Fruit fly (Drosophila melanogaster) whole organism, embryonic: Measurements from ENCODE around the gene ppk23.

ENCODE experiments used
- Atf6 ChIP-seq: fragments of 200-800 bp; sonication (Bioruptor generic); IDR thresholded peaks from 2 replicates; pipeline ENCODE4 v1.3.6; 2022; ENCODE audit warnings: missing biosample characterization, missing genetic modification characterization
- Bteb2 ChIP-seq: fragments of 200-800 bp; sonication (Bioruptor generic); optimal IDR thresholded peaks from 2 replicates; lab custom pipeline; 2016; ENCODE audit warnings: missing biosample characterization, missing genetic modification characterization
- CG11085 ChIP-seq: fragments of 200-800 bp; sonication (Bioruptor generic); IDR thresholded peaks from 2 replicates; pipeline ENCODE4 v1.3.6; 2022; ENCODE audit warnings: missing biosample characterization, missing genetic modification characterization
- CG11696 ChIP-seq: fragments of 200-800 bp; sonication (Bioruptor generic); IDR thresholded peaks from 2 replicates; pipeline ENCODE4 v1.3.6; 2022; ENCODE audit warnings: missing biosample characterization, missing genetic modification characterization
- CG12942 ChIP-seq: fragments of 200-800 bp; sonication (Bioruptor generic); optimal IDR thresholded peaks from 3 replicates; lab custom pipeline; 2016; ENCODE audit warnings: missing biosample characterization, missing genetic modification characterization
- CG13287 ChIP-seq: fragments of 200-800 bp; sonication (Bioruptor generic); IDR thresholded peaks from 2 replicates; pipeline ENCODE4 v1.3.6; 2022; ENCODE audit warnings: missing biosample characterization, missing genetic modification characterization; ENCODE audit not compliant: partially characterized antibody
- CG13894 ChIP-seq: fragments of 200-800 bp; sonication (Bioruptor generic); optimal IDR thresholded peaks from 3 replicates; lab custom pipeline; 2018; ENCODE audit warnings: missing biosample characterization, mild to moderate bottlenecking, missing genetic modification characterization, moderate library complexity
- CG14050 ChIP-seq: fragments of 200-800 bp; sonication (Bioruptor generic); IDR thresholded peaks from 3 replicates; pipeline ENCODE4 v1.3.6; 2022; ENCODE audit warnings: missing biosample characterization, missing genetic modification characterization
- CG17385 ChIP-seq: fragments of 200-800 bp; sonication (Bioruptor generic); optimal IDR thresholded peaks from 3 replicates; lab custom pipeline; 2018; ENCODE audit warnings: missing biosample characterization, mild to moderate bottlenecking, missing genetic modification characterization
- CG18262 ChIP-seq: fragments of 200-800 bp; optimal IDR thresholded peaks from 3 replicates; lab custom pipeline; 2019; ENCODE audit warnings: missing biosample characterization, mild to moderate bottlenecking, missing genetic modification characterization, moderate library complexity
- CG18619 ChIP-seq: fragments of 200-800 bp; sonication (Bioruptor generic); optimal IDR thresholded peaks from 3 replicates; lab custom pipeline; 2017; ENCODE audit warnings: missing biosample characterization, mild to moderate bottlenecking, missing genetic modification characterization
- CG30431 ChIP-seq: fragments of 200-800 bp; sonication (Bioruptor generic); optimal IDR thresholded peaks from 2 replicates; lab custom pipeline; 2017; ENCODE audit warnings: missing biosample characterization, missing genetic modification characterization
- CG31441 ChIP-seq: fragments of 200-800 bp; sonication (Bioruptor generic); IDR thresholded peaks from 2 replicates; pipeline ENCODE4 v1.3.6; 2022; ENCODE audit warnings: missing biosample characterization, missing genetic modification characterization
- CG32772 ChIP-seq: fragments of 200-800 bp; sonication (Bioruptor generic); IDR thresholded peaks from 2 replicates; pipeline ENCODE4 v1.3.6; 2022; ENCODE audit warnings: missing biosample characterization, missing genetic modification characterization
- CG33557 ChIP-seq: fragments of 200-800 bp; sonication (Bioruptor generic); optimal IDR thresholded peaks from 2 replicates; lab custom pipeline; 2019; ENCODE audit warnings: missing biosample characterization, mild to moderate bottlenecking, missing genetic modification characterization, moderate library complexity
- CG3407 ChIP-seq: fragments of 200-800 bp; sonication (Bioruptor generic); optimal IDR thresholded peaks from 2 replicates; lab custom pipeline; 2018; ENCODE audit warnings: missing biosample characterization, mild to moderate bottlenecking, missing genetic modification characterization
- CG5953 ChIP-seq: fragments of 200-800 bp; sonication (Bioruptor generic); IDR thresholded peaks from 2 replicates; pipeline ENCODE4 v1.3.6; 2022; ENCODE audit warnings: missing biosample characterization, missing genetic modification characterization
- CG7745 ChIP-seq: fragments of 200-800 bp; sonication (Bioruptor generic); optimal IDR thresholded peaks from 2 replicates; lab custom pipeline; 2018; ENCODE audit warnings: missing biosample characterization, mild to moderate bottlenecking, missing genetic modification characterization, moderate library complexity
- CG9609 ChIP-seq: fragments of 200-800 bp; sonication (Bioruptor generic); optimal IDR thresholded peaks from 3 replicates; lab custom pipeline; 2016; ENCODE audit warnings: missing biosample characterization, missing genetic modification characterization
- CG9876 ChIP-seq: fragments of 200-800 bp; sonication (Bioruptor generic); optimal IDR thresholded peaks from 2 replicates; lab custom pipeline; 2016; ENCODE audit warnings: missing biosample characterization, missing genetic modification characterization
- Dad ChIP-seq: fragments of 200-800 bp; sonication (Bioruptor generic); optimal IDR thresholded peaks from 3 replicates; lab custom pipeline; 2016; ENCODE audit warnings: missing biosample characterization, missing genetic modification characterization
- Dfd ChIP-seq, 2 experiments: fragments of >200 bp; optimal IDR thresholded peaks; 2 replicates each; lab custom pipeline; 2017; ENCODE audit warnings: missing biosample characterization in 2 of 2, missing genetic modification characterization in 2 of 2
- Dip3 ChIP-seq: fragments of 200-800 bp; sonication (Bioruptor generic); optimal IDR thresholded peaks from 3 replicates; lab custom pipeline; 2016; ENCODE audit warnings: missing biosample characterization, missing genetic modification characterization
- E2f2 ChIP-seq: fragments of 200-800 bp; sonication (Bioruptor generic); IDR thresholded peaks from 2 replicates; pipeline ENCODE4 v1.3.6; 2022; ENCODE audit warnings: missing biosample characterization, missing genetic modification characterization
- Fer1 ChIP-seq: fragments of 200-800 bp; sonication (Bioruptor generic); optimal IDR thresholded peaks from 2 replicates; lab custom pipeline; 2017; ENCODE audit warnings: missing biosample characterization, mild to moderate bottlenecking, missing genetic modification characterization
- Fer3 ChIP-seq: fragments of 200-800 bp; sonication (Bioruptor generic); optimal IDR thresholded peaks from 2 replicates; lab custom pipeline; 2018; ENCODE audit warnings: missing biosample characterization, mild to moderate bottlenecking, missing genetic modification characterization, moderate library complexity
- H2.0 ChIP-seq: fragments of 200-800 bp; sonication (Bioruptor generic); IDR thresholded peaks from 2 replicates; pipeline ENCODE4 v1.3.6; 2022; ENCODE audit warnings: missing biosample characterization, missing genetic modification characterization
- HLH3B ChIP-seq: fragments of 200-800 bp; sonication (Bioruptor generic); IDR thresholded peaks from 2 replicates; pipeline ENCODE4 v1.3.6; 2022; ENCODE audit warnings: missing biosample characterization, missing genetic modification characterization
- Lpt ChIP-seq: fragments of >200 bp; optimal IDR thresholded peaks from 2 replicates; lab custom pipeline; 2018; ENCODE audit warnings: missing biosample characterization, missing genetic modification characterization
- NFAT ChIP-seq: fragments of 200-800 bp; sonication (Bioruptor generic); IDR thresholded peaks from 2 replicates; pipeline ENCODE4 v1.3.6; 2022; ENCODE audit warnings: missing biosample characterization, missing genetic modification characterization
- NK7.1 ChIP-seq: fragments of 200-800 bp; sonication (Bioruptor generic); optimal IDR thresholded peaks from 3 replicates; lab custom pipeline; 2016; ENCODE audit warnings: missing biosample characterization, missing genetic modification characterization
- Nf-YC ChIP-seq: fragments of 200-800 bp; optimal IDR thresholded peaks from 3 replicates; lab custom pipeline; 2019; ENCODE audit warnings: missing biosample characterization, mild to moderate bottlenecking, missing genetic modification characterization, moderate library complexity
- PHDP ChIP-seq: fragments of 200-800 bp; sonication (Bioruptor generic); optimal IDR thresholded peaks from 3 replicates; lab custom pipeline; 2018; ENCODE audit warnings: missing biosample characterization, mild to moderate bottlenecking, missing genetic modification characterization, moderate library complexity
- Sox102F ChIP-seq: fragments of 200-800 bp; sonication (Bioruptor generic); optimal IDR thresholded peaks from 2 replicates; lab custom pipeline; 2018; ENCODE audit warnings: missing biosample characterization, mild to moderate bottlenecking, missing genetic modification characterization, moderate library complexity
- Spps ChIP-seq: fragments of 200-800 bp; sonication (Bioruptor generic); optimal IDR thresholded peaks from 2 replicates; lab custom pipeline; 2018; ENCODE audit warnings: missing biosample characterization, mild to moderate bottlenecking, missing genetic modification characterization
- bigmax ChIP-seq: fragments of 200-800 bp; sonication (Bioruptor generic); optimal IDR thresholded peaks from 2 replicates; lab custom pipeline; 2018; ENCODE audit warnings: missing biosample characterization, mild to moderate bottlenecking, missing genetic modification characterization
- bowl ChIP-seq: fragments of 200-800 bp; sonication (Bioruptor generic); IDR thresholded peaks from 2 replicates; pipeline ENCODE4 v1.3.6; 2022; ENCODE audit warnings: missing biosample characterization, missing genetic modification characterization
- cad ChIP-seq: fragments of >200 bp; optimal IDR thresholded peaks from 2 replicates; lab custom pipeline; 2017; ENCODE audit warnings: missing biosample characterization, missing genetic modification characterization
- croc ChIP-seq: fragments of 200-800 bp; sonication (Bioruptor generic); conservative IDR thresholded peaks from 3 replicates; pipeline ENCODE4 v1.3.6; 2022; ENCODE audit warnings: missing biosample characterization, missing genetic modification characterization
- disco-r ChIP-seq: fragments of 200-800 bp; sonication (Bioruptor generic); optimal IDR thresholded peaks from 2 replicates; lab custom pipeline; 2016; ENCODE audit warnings: missing biosample characterization, missing genetic modification characterization
- emc ChIP-seq: fragments of 200-800 bp; sonication (Bioruptor generic); optimal IDR thresholded peaks from 2 replicates; lab custom pipeline; 2016; ENCODE audit warnings: missing biosample characterization, missing genetic modification characterization
- fd96Cb ChIP-seq: fragments of 200-800 bp; sonication (Bioruptor generic); optimal IDR thresholded peaks from 2 replicates; lab custom pipeline; 2018; ENCODE audit warnings: missing biosample characterization, mild to moderate bottlenecking, missing genetic modification characterization, moderate library complexity
- gcm ChIP-seq: fragments of 200-800 bp; sonication (Bioruptor generic); optimal IDR thresholded peaks from 2 replicates; lab custom pipeline; 2019; ENCODE audit warnings: missing biosample characterization, mild to moderate bottlenecking, missing genetic modification characterization, moderate library complexity
- kay ChIP-seq: fragments of 200-800 bp; sonication (Bioruptor generic); optimal IDR thresholded peaks from 2 replicates; lab custom pipeline; 2016; ENCODE audit warnings: missing biosample characterization, missing genetic modification characterization
- ken ChIP-seq: fragments of 200-800 bp; sonication (Bioruptor generic); IDR thresholded peaks from 3 replicates; pipeline ENCODE4 v1.3.6; 2022; ENCODE audit warnings: missing biosample characterization, missing genetic modification characterization
- knrl ChIP-seq: fragments of 200-800 bp; sonication (Bioruptor generic); IDR thresholded peaks from 3 replicates; pipeline ENCODE4 v1.3.6; 2022; ENCODE audit warnings: missing biosample characterization, missing genetic modification characterization; ENCODE audit not compliant: partially characterized antibody
- nmo ChIP-seq: fragments of 200-800 bp; sonication (Bioruptor generic); optimal IDR thresholded peaks from 2 replicates; lab custom pipeline; 2018; ENCODE audit warnings: missing biosample characterization, mild to moderate bottlenecking, missing genetic modification characterization, moderate library complexity
- run ChIP-seq: fragments of 200-800 bp; sonication (Bioruptor generic); optimal IDR thresholded peaks from 3 replicates; lab custom pipeline; 2018; ENCODE audit warnings: missing biosample characterization, mild to moderate bottlenecking, missing genetic modification characterization
- sqz ChIP-seq: fragments of 200-800 bp; sonication (Bioruptor generic); optimal IDR thresholded peaks from 3 replicates; lab custom pipeline; 2018; ENCODE audit warnings: missing biosample characterization, mild to moderate bottlenecking, missing genetic modification characterization
- ssp ChIP-seq: fragments of 200-800 bp; sonication (Bioruptor generic); IDR thresholded peaks from 2 replicates; pipeline ENCODE4 v1.3.6; 2022; ENCODE audit warnings: missing biosample characterization, missing genetic modification characterization
- tap ChIP-seq: fragments of 200-800 bp; optimal IDR thresholded peaks from 3 replicates; lab custom pipeline; 2019; ENCODE audit warnings: missing biosample characterization, mild to moderate bottlenecking, missing genetic modification characterization, moderate library complexity
- z ChIP-seq: fragments of 200-800 bp; sonication (Bioruptor generic); IDR thresholded peaks from 3 replicates; pipeline ENCODE4 v1.3.6; 2022; ENCODE audit warnings: missing biosample characterization, missing genetic modification characterization

ppk23 gene

DNA sequence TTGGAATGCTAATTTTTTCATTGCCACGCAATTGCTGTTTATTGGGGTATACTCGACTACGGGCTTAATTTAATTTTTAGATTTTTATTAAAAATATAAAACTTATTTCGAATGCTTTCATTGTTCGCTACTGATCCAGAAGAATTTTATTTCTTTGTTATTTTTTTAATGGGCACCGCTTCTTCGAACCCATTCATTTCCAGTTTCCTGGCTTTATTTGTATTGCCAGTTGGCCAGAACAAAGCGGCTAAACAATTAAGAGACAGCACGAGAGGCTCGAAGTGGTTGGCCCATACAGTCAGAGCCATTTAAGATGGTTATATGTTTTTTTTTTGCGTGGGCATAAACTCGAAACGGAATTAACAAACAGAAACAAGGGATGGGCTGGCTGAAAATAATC is 26.8 kb upstream of the ppk23 start (continued):
- TF ChIP-seq ssp (peak; percentile 69), disco-r (GFP tag; lab: Kevin White, UChicago) (peak; percentile 12), CG7745 (tag; lab: Kevin White, UChicago) (no peak), CG13894 (tag; lab: Kevin White, UChicago) (peak; percentile 82), CG31441 (GFP tag; lab: Robert Waterston, UW) (peak; percentile 77), NFAT (GFP tag; lab: Robert Waterston, UW) (peak; percentile 74), Bteb2 (GFP tag; lab: Kevin White, UChicago) (peak; percentile 67), CG12942 (peak; percentile 45), CG11085 (GFP tag; lab: Robert Waterston, UW) (peak; percentile 77), CG3407 (GFP tag; lab: Kevin White, UChicago) (peak; percentile 10), PHDP (peak; percentile 78), CG14050 (GFP tag; lab: Robert Waterston, UW) (peak; percentile 76), Lpt (GFP tag; lab: Kevin White, UChicago) (no peak), CG9876 (GFP tag; lab: Kevin White, UChicago) (peak; percentile 7), ken (peak; percentile 53; the same call in 1 of the 3 replicates), E2f2 (GFP tag; lab: Robert Waterston, UW) (peak; percentile 60), z (no peak), nmo (peak; percentile 59), tap (peak; percentile 59), Dad (GFP tag; lab: Kevin White, UChicago) (peak; percentile 40), emc (no peak), Dfd (GFP tag; optimal IDR thresholded peaks at IDR 0.05; lab: Kevin White, UChicago) (no peak), HLH3B (peak; percentile 76), CG18262 (peak; percentile 71), Sox102F (GFP tag; lab: Kevin White, UChicago) (peak; percentile 78), H2.0 (peak; percentile 78), knrl (no peak), CG11696 (GFP tag; lab: Robert Waterston, UW) (peak; percentile 49; the same call in 1 of the 2 replicates), fd96Cb (tag; lab: Kevin White, UChicago) (peak; percentile 69), CG32772 (GFP tag; lab: Robert Waterston, UW) (peak; percentile 80), CG18619 (GFP tag; lab: Kevin White, UChicago) (peak; percentile 73), CG17385 (peak; percentile 74), CG5953 (GFP tag; lab: Robert Waterston, UW) (peak; percentile 48; the same call in 1 of the 2 replicates), CG13287 (no peak), kay (GFP tag; lab: Kevin White, UChicago) (no peak), run (tag; lab: Kevin White, UChicago) (peak; percentile 19), Dip3 (GFP tag; lab: Kevin White, UChicago) (peak; percentile 73), CG9609 (peak; percentile 11), Atf6 (GFP tag; lab: Robert Waterston, UW) (peak; percentile 91), CG33557 (GFP tag; lab: Kevin White, UChicago) (no peak), croc (GFP tag; lab: Robert Waterston, UW) (peak; percentile 58), NK7.1 (GFP tag; lab: Kevin White, UChicago) (no peak), Nf-YC (tag; lab: Kevin White, UChicago) (no peak), bowl (GFP tag; lab: Robert Waterston, UW) (no peak), Fer3 (tag; lab: Kevin White, UChicago) (peak; percentile 83), cad (GFP tag; lab: Kevin White, UChicago) (no peak), gcm (GFP tag; lab: Kevin White, UChicago) (no peak), Fer1 (peak; percentile 73), CG30431 (GFP tag; lab: Kevin White, UChicago) (peak; percentile 36), bigmax (no peak), Spps (tag; lab: Kevin White, UChicago) (no peak), sqz (GFP tag; lab: Kevin White, UChicago) (peak; percentile 22)
